Fruit fly (Drosophila melanogaster): ENCODE data around the gene CG7362.

CG7362 gene

dm6 chr3R:14731781-14732100 lies 22.5 kb downstream of the CG7362 start:
- TF ChIP-seq dmrt93B (GFP tag; optimal IDR thresholded peaks at IDR 0.05) = no peak
- peak; percentile 6 for TF ChIP-seq OdsH (GFP tag; optimal IDR thresholded peaks at IDR 0.05)
- peak; percentile 13 for TF ChIP-seq HLH106 (tag; optimal IDR thresholded peaks at IDR 0.05)
- no peak for TF ChIP-seq N (GFP tag; optimal IDR thresholded peaks at IDR 0.05)
- TF ChIP-seq usp (GFP tag; optimal IDR thresholded peaks at IDR 0.05) = no peak
- peak; percentile 48 for TF ChIP-seq fru (GFP tag; optimal IDR thresholded peaks at IDR 0.05)

dm6 chr3R:14731061-14731780 lies 23.0 kb downstream of the CG7362 start, which contains the start of gene CG7530:
TSS of gene CG7530 (minus strand) at chr3R:14731509.
- TF ChIP-seq sv (GFP tag; optimal IDR thresholded peaks at IDR 0.05) = no peak
- TF ChIP-seq N (GFP tag; optimal IDR thresholded peaks at IDR 0.05) = no peak
- peak in 1 of 2 experiments; percentile 11 for TF ChIP-seq dl (GFP tag; optimal IDR thresholded peaks at IDR 0.05; ENCODE audit: insufficient read depth in 1 of 2, partially characterized antibody in 2 of 2)
- no peak for TF ChIP-seq fru (GFP tag; optimal IDR thresholded peaks at IDR 0.05)
- TF ChIP-seq rgr (GFP tag; optimal IDR thresholded peaks at IDR 0.05) = peak; percentile 12
- no peak for TF ChIP-seq OdsH (GFP tag; optimal IDR thresholded peaks at IDR 0.05)
- no peak for TF ChIP-seq usp (GFP tag; optimal IDR thresholded peaks at IDR 0.05)
- peak; percentile 11 for TF ChIP-seq Hnf4 (GFP tag; optimal IDR thresholded peaks at IDR 0.05)
- no peak for TF ChIP-seq CG32264 (GFP tag; optimal IDR thresholded peaks at IDR 0.05)
- peak in 1 of 2 experiments; percentile 47 for TF ChIP-seq foxo (GFP tag; optimal IDR thresholded peaks at IDR 0.05)
- peak; percentile 54 for TF ChIP-seq sage (GFP tag; optimal IDR thresholded peaks at IDR 0.05)
- no peak for TF ChIP-seq Abd-B (GFP tag; optimal IDR thresholded peaks at IDR 0.05)
- no peak for TF ChIP-seq psq (GFP tag; optimal IDR thresholded peaks at IDR 0.05)
- TF ChIP-seq Vsx2 (GFP tag; optimal IDR thresholded peaks at IDR 0.05; ENCODE audit: partially characterized antibody) = peak; percentile 4
- no peak for TF ChIP-seq CG9705 (GFP tag; optimal IDR thresholded peaks at IDR 0.05)
- TF ChIP-seq h (GFP tag; optimal IDR thresholded peaks at IDR 0.05) = peak; percentile 63
- peak; percentile 46 for TF ChIP-seq Rel (GFP tag; optimal IDR thresholded peaks at IDR 0.05)
- no peak for TF ChIP-seq Rel (tag; optimal IDR thresholded peaks at IDR 0.05)
- TF ChIP-seq ey (GFP tag; optimal IDR thresholded peaks at IDR 0.05) = no peak
- no peak for TF ChIP-seq GATAd (GFP tag; optimal IDR thresholded peaks at IDR 0.05)
- no peak for TF ChIP-seq Hr78 (GFP tag; optimal IDR thresholded peaks at IDR 0.05)
- TF ChIP-seq HLH106 (tag; optimal IDR thresholded peaks at IDR 0.05) = no peak
- no peak for TF ChIP-seq woc (GFP tag; optimal IDR thresholded peaks at IDR 0.05)
- TF ChIP-seq jim (GFP tag; optimal IDR thresholded peaks at IDR 0.05) = no peak
- no peak for TF ChIP-seq dsf (GFP tag; optimal IDR thresholded peaks at IDR 0.05; ENCODE audit: borderline replicate concordance)
- no peak for TF ChIP-seq Myc (optimal IDR thresholded peaks at IDR 0.05)
- TF ChIP-seq Dfd (GFP tag; optimal IDR thresholded peaks at IDR 0.05) = no peak
- no peak for TF ChIP-seq Hr83 (GFP tag; optimal IDR thresholded peaks at IDR 0.05; ENCODE audit: poor library complexity, severe bottlenecking)
- TF ChIP-seq br (GFP tag; optimal IDR thresholded peaks at IDR 0.05) = peak; percentile 1
- peak; percentile 71 for TF ChIP-seq Dif (GFP tag; optimal IDR thresholded peaks at IDR 0.05; ENCODE audit: partially characterized antibody)
- TF ChIP-seq Jra (GFP tag; optimal IDR thresholded peaks at IDR 0.05) = no peak
- peak; percentile 40 for TF ChIP-seq Sp1 (GFP tag; optimal IDR thresholded peaks at IDR 0.05)
- TF ChIP-seq CrebA (GFP tag; optimal IDR thresholded peaks at IDR 0.05; ENCODE audit: borderline replicate concordance) = peak; percentile 48
- no peak for TF ChIP-seq Mio (GFP tag; optimal IDR thresholded peaks at IDR 0.05)
- no peak for TF ChIP-seq lola (GFP tag; optimal IDR thresholded peaks at IDR 0.05)

dm6 chr3R:14730595-14730994 lies 23.7 kb downstream of the CG7362 start:
- TF ChIP-seq Vsx2 (GFP tag; optimal IDR thresholded peaks at IDR 0.05; ENCODE audit: partially characterized antibody) (no peak), pan (optimal IDR thresholded peaks at IDR 0.05) (no peak), GATAd (GFP tag; optimal IDR thresholded peaks at IDR 0.05) (no peak), Mio (GFP tag; optimal IDR thresholded peaks at IDR 0.05) (no peak), woc (GFP tag; optimal IDR thresholded peaks at IDR 0.05) (no peak), tai (GFP tag; optimal IDR thresholded peaks at IDR 0.05) (no peak), CrebA (GFP tag; optimal IDR thresholded peaks at IDR 0.05; ENCODE audit: borderline replicate concordance) (no peak), Abd-B (GFP tag; optimal IDR thresholded peaks at IDR 0.05) (no peak), Myc (optimal IDR thresholded peaks at IDR 0.05) (no peak), Rel (GFP tag; optimal IDR thresholded peaks at IDR 0.05) (no peak), Rel (tag; optimal IDR thresholded peaks at IDR 0.05) (peak; percentile 77), fru (GFP tag; optimal IDR thresholded peaks at IDR 0.05) (no peak), rgr (GFP tag; optimal IDR thresholded peaks at IDR 0.05) (no peak), CG9705 (GFP tag; optimal IDR thresholded peaks at IDR 0.05) (no peak), h (GFP tag; optimal IDR thresholded peaks at IDR 0.05) (no peak), foxo (GFP tag; optimal IDR thresholded peaks at IDR 0.05) (no peak), Hr83 (GFP tag; optimal IDR thresholded peaks at IDR 0.05; ENCODE audit: poor library complexity, severe bottlenecking) (peak; percentile 78), CG32264 (GFP tag; optimal IDR thresholded peaks at IDR 0.05) (no peak), br (GFP tag; optimal IDR thresholded peaks at IDR 0.05) (no peak), OdsH (GFP tag; optimal IDR thresholded peaks at IDR 0.05) (no peak), Jra (GFP tag; optimal IDR thresholded peaks at IDR 0.05) (no peak), sage (GFP tag; optimal IDR thresholded peaks at IDR 0.05) (no peak), Hr78 (GFP tag; optimal IDR thresholded peaks at IDR 0.05) (no peak), dl (GFP tag; optimal IDR thresholded peaks at IDR 0.05; ENCODE audit: insufficient read depth in 1 of 2, partially characterized antibody in 2 of 2) (peak; percentile 45 to 82), Hnf4 (GFP tag; optimal IDR thresholded peaks at IDR 0.05) (no peak), brk (GFP tag; optimal IDR thresholded peaks at IDR 0.05) (no peak), Dfd (GFP tag; optimal IDR thresholded peaks at IDR 0.05) (peak; percentile 36), usp (GFP tag; optimal IDR thresholded peaks at IDR 0.05) (no peak), ey (GFP tag; optimal IDR thresholded peaks at IDR 0.05) (no peak), jim (GFP tag; optimal IDR thresholded peaks at IDR 0.05) (no peak), dmrt93B (GFP tag; optimal IDR thresholded peaks at IDR 0.05) (no peak), HLH106 (tag; optimal IDR thresholded peaks at IDR 0.05) (no peak), Dif (GFP tag; optimal IDR thresholded peaks at IDR 0.05; ENCODE audit: partially characterized antibody) (peak; percentile 82), N (GFP tag; optimal IDR thresholded peaks at IDR 0.05) (no peak), sv (GFP tag; optimal IDR thresholded peaks at IDR 0.05) (no peak)

Measured in whole organism, wandering third instar larva.